Worm (Caenorhabditis elegans) whole organism, L2 larva: ENCODE data around the gene C48B4.6.

Experiments
- C34F6.9 ChIP-seq: fragments of 150-350 bp; optimal IDR thresholded peaks from 2 replicates; lab custom pipeline; 2014; ENCODE audit warnings: missing biosample characterization, missing genetic modification characterization
- F13H6.1 ChIP-seq: sonication (generic microtip); optimal IDR thresholded peaks from 2 replicates; lab custom pipeline; 2016; ENCODE audit warnings: missing genetic modification characterization, missing compliant biosample characterization
- R02D3.7 ChIP-seq: fragments of 150-350 bp; optimal IDR thresholded peaks from 2 replicates; lab custom pipeline; 2014; ENCODE audit warnings: missing biosample characterization, missing genetic modification characterization
- Y55F3AM.14 ChIP-seq: fragments of 200-800 bp; sonication (Bioruptor generic); optimal IDR thresholded peaks from 2 replicates; lab custom pipeline; 2018; ENCODE audit warnings: mild to moderate bottlenecking, missing genetic modification characterization, missing compliant biosample characterization
- ZK546.5 ChIP-seq: sonication (generic microtip); optimal IDR thresholded peaks from 2 replicates; lab custom pipeline; 2017; ENCODE audit warnings: missing biosample characterization, missing genetic modification characterization
- alr-1 ChIP-seq: fragments of 150-350 bp; optimal IDR thresholded peaks from 2 replicates; lab custom pipeline; 2014; ENCODE audit warnings: missing biosample characterization, missing genetic modification characterization
- aly-2 ChIP-seq: fragments of 150-350 bp; optimal IDR thresholded peaks from 2 replicates; lab custom pipeline; 2014; ENCODE audit warnings: missing biosample characterization, missing genetic modification characterization
- ama-1 ChIP-seq: fragments of 150-350 bp; optimal IDR thresholded peaks from 2 replicates; lab custom pipeline; 2018; ENCODE audit warnings: inconsistent platforms
- blmp-1 ChIP-seq: sonication (generic microtip); optimal IDR thresholded peaks from 2 replicates; lab custom pipeline; 2017; ENCODE audit warnings: missing genetic modification characterization, mild to moderate bottlenecking, missing compliant biosample characterization, antibody characterized with exemption, moderate library complexity; ENCODE audit not compliant: insufficient read depth
- ceh-16 ChIP-seq: fragments of 150-350 bp; optimal IDR thresholded peaks from 2 replicates; lab custom pipeline; 2014; ENCODE audit warnings: missing biosample characterization, missing genetic modification characterization
- ceh-82 ChIP-seq: fragments of 150-350 bp; optimal IDR thresholded peaks from 2 replicates; lab custom pipeline; 2014; ENCODE audit warnings: missing biosample characterization, missing genetic modification characterization
- crh-2 ChIP-seq: sonication (generic microtip); optimal IDR thresholded peaks from 2 replicates; lab custom pipeline; 2017; ENCODE audit warnings: missing biosample characterization, missing genetic modification characterization
- egl-27 ChIP-seq: sonication (generic microtip); optimal IDR thresholded peaks from 3 replicates; lab custom pipeline; 2017; ENCODE audit warnings: missing biosample characterization, missing genetic modification reagents, missing genetic modification characterization
- elt-1 ChIP-seq: fragments of 150-350 bp; optimal IDR thresholded peaks from 2 replicates; lab custom pipeline; 2014; ENCODE audit warnings: missing biosample characterization, missing genetic modification characterization
- elt-3 ChIP-seq: sonication (generic microtip); optimal IDR thresholded peaks from 2 replicates; lab custom pipeline; 2017; ENCODE audit warnings: missing biosample characterization, missing genetic modification characterization
- fos-1 ChIP-seq: fragments of 150-350 bp; optimal IDR thresholded peaks from 2 replicates; lab custom pipeline; 2014; ENCODE audit warnings: missing biosample characterization, missing genetic modification characterization
- gmeb-1 ChIP-seq: fragments of 150-350 bp; optimal IDR thresholded peaks from 2 replicates; lab custom pipeline; 2014; ENCODE audit warnings: missing biosample characterization, missing genetic modification characterization
- lin-11 ChIP-seq: fragments of 150-350 bp; sonication (generic microtip); optimal IDR thresholded peaks from 2 replicates; lab custom pipeline; 2014; ENCODE audit warnings: missing biosample characterization, missing genetic modification characterization, inconsistent platforms, mixed read lengths
- lin-13 ChIP-seq: fragments of 150-350 bp; optimal IDR thresholded peaks from 2 replicates; lab custom pipeline; 2014; ENCODE audit warnings: missing biosample characterization, missing genetic modification reagents, missing genetic modification characterization
- lin-39 ChIP-seq: fragments of 150-350 bp; optimal IDR thresholded peaks from 2 replicates; lab custom pipeline; 2014; ENCODE audit warnings: missing biosample characterization, missing genetic modification reagents, missing genetic modification characterization
- lsy-2 ChIP-seq, 2 experiments: fragments of 150-350 bp in 1 of 2; sonication (generic microtip) in 1 of 2; optimal IDR thresholded peaks; 2 replicates each; lab custom pipeline; 2014 to 2017; ENCODE audit warnings: missing biosample characterization in 2 of 2, missing genetic modification characterization in 2 of 2
- mbf-1 ChIP-seq: sonication (generic microtip); optimal IDR thresholded peaks from 2 replicates; lab custom pipeline; 2017; ENCODE audit warnings: missing biosample characterization, missing genetic modification characterization
- mdl-1 ChIP-seq, 2 experiments: fragments of 150-350 bp in 1 of 2; sonication (generic microtip) in 1 of 2; optimal IDR thresholded peaks; 2 replicates each; lab custom pipeline; 2017; ENCODE audit warnings: missing biosample characterization in 2 of 2, missing genetic modification characterization in 2 of 2
- nhr-10 ChIP-seq: sonication (generic microtip); optimal IDR thresholded peaks from 2 replicates; lab custom pipeline; 2017; ENCODE audit warnings: missing biosample characterization, missing genetic modification characterization
- nhr-11 ChIP-seq: fragments of 150-350 bp; optimal IDR thresholded peaks from 2 replicates; lab custom pipeline; 2014; ENCODE audit warnings: missing biosample characterization, missing genetic modification characterization
- nhr-21 ChIP-seq: fragments of 150-350 bp; optimal IDR thresholded peaks from 2 replicates; lab custom pipeline; 2014; ENCODE audit warnings: missing biosample characterization, missing genetic modification characterization
- nhr-23 ChIP-seq: fragments of 150-350 bp; optimal IDR thresholded peaks from 2 replicates; lab custom pipeline; 2014; ENCODE audit warnings: missing biosample characterization, missing genetic modification reagents, missing genetic modification characterization
- nhr-25 ChIP-seq: fragments of 150-350 bp; sonication (generic microtip); optimal IDR thresholded peaks from 3 replicates; lab custom pipeline; 2014; ENCODE audit warnings: missing biosample characterization, missing genetic modification characterization
- nhr-77 ChIP-seq: fragments of 150-350 bp; optimal IDR thresholded peaks from 2 replicates; lab custom pipeline; 2014; ENCODE audit warnings: missing biosample characterization, missing genetic modification characterization
- peb-1 ChIP-seq: fragments of 150-350 bp; optimal IDR thresholded peaks from 2 replicates; lab custom pipeline; 2014; ENCODE audit warnings: missing biosample characterization, missing genetic modification characterization
- sem-4 ChIP-seq: fragments of 150-350 bp; optimal IDR thresholded peaks from 2 replicates; lab custom pipeline; 2014; ENCODE audit warnings: missing biosample characterization, missing genetic modification reagents, missing genetic modification characterization
- skn-1 ChIP-seq: sonication (generic microtip); optimal IDR thresholded peaks from 2 replicates; lab custom pipeline; 2017; ENCODE audit warnings: missing biosample characterization, missing genetic modification characterization
- sma-3 ChIP-seq: sonication (generic microtip); optimal IDR thresholded peaks from 2 replicates; lab custom pipeline; 2016; ENCODE audit warnings: missing genetic modification reagents, missing genetic modification characterization, missing compliant biosample characterization
- sma-9 ChIP-seq, 2 experiments: fragments of 150-350 bp in 1 of 2; sonication (generic microtip) in 1 of 2; optimal IDR thresholded peaks; 2 replicates each; lab custom pipeline; 2014 to 2016; ENCODE audit warnings: missing genetic modification characterization in 2 of 2, mild to moderate bottlenecking in 1 of 2, missing biosample characterization in 1 of 2, missing compliant biosample characterization in 1 of 2, missing genetic modification reagents in 1 of 2, moderate library complexity in 1 of 2
- snpc-4 ChIP-seq: fragments of 150-350 bp; optimal IDR thresholded peaks from 2 replicates; lab custom pipeline; 2014; ENCODE audit warnings: missing biosample characterization, missing genetic modification characterization
- unc-55 ChIP-seq: fragments of 150-350 bp; sonication (generic microtip); optimal IDR thresholded peaks from 3 replicates; lab custom pipeline; 2014; ENCODE audit warnings: missing biosample characterization, missing genetic modification reagents, missing genetic modification characterization
- unc-62 ChIP-seq: fragments of 150-350 bp; optimal IDR thresholded peaks from 2 replicates; lab custom pipeline; 2014; ENCODE audit warnings: missing biosample characterization, missing genetic modification reagents, missing genetic modification characterization
- zag-1 ChIP-seq: fragments of 150-350 bp; optimal IDR thresholded peaks from 2 replicates; lab custom pipeline; 2014; ENCODE audit warnings: missing biosample characterization, missing genetic modification characterization
- ztf-11 ChIP-seq: sonication (generic microtip); optimal IDR thresholded peaks from 2 replicates; lab custom pipeline; 2017; ENCODE audit warnings: missing biosample characterization, missing genetic modification characterization

The C48B4.6 gene

DNA sequence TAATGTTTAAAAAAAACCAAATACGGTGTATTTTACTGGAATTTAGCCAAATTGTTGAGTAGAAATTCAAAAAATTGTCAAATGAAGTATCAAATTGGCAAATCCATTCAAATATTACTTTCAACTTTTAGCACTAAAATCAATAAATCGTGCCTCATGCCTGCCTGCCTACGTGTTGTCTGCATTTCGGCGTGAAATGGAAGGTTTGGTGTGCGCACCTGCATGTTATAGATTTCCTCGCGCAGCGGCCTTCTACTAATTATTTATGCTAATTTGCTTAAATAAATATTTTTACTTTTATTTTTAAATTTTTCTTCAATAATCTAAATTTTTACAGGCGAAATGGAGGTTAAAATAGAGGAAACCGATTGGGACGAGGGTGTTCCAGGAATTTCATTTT is 29.5 kb downstream of the C48B4.6 start, which contains the start of gene ZK1098.2:
TSS of gene ZK1098.2 (plus strand) at position 336 of the 400 bp plus-strand sequence.
- TF ChIP-seq lsy-2 (tag; optimal IDR thresholded peaks at IDR 0.05; lab: Kevin White, UChicago) (peak in 1 of 2 experiments; percentile 56), C34F6.9 (tag; lab: Kevin White, UChicago) (peak; percentile 48), crh-2 (tag; lab: Kevin White, UChicago) (peak; percentile 60), elt-3 (tag; lab: Kevin White, UChicago) (no peak), sma-9 (GFP tag; optimal IDR thresholded peaks at IDR 0.05; lab: Kevin White, UChicago) (no peak), sma-9 (tag; optimal IDR thresholded peaks at IDR 0.05; lab: Kevin White, UChicago) (no peak), nhr-23 (tag; lab: Kevin White, UChicago) (no peak), unc-55 (GFP tag; lab: Kevin White, UChicago) (peak; percentile 31)

DNA sequence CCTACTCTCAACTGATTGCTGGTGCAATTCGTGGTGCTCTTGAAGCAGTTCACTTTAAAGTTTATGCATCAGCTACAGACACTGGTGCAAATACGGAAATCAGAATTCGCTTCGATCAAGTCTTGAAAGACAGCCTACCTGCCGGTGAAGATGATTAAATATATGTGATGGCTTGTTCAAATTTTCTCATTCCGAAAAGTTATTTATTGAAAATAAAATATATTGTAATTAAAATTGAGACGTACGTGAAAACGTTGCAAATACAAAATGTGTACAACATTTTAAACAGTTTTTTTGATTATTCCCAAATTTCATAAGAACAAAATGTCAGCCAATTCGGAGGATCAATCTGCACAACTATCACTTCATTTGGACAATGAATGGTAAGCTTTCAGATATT is 31.5 kb downstream of the C48B4.6 start, which contains the start of gene ZK1098.6:
TSS of gene ZK1098.6 (plus strand) at position 301 of the 400 bp plus-strand sequence.
- TF ChIP-seq unc-55 (GFP tag; lab: Kevin White, UChicago) = no peak
- TF ChIP-seq ama-1 = no peak
- no peak for TF ChIP-seq egl-27 (tag; lab: Kevin White, UChicago)
- no peak for TF ChIP-seq ZK546.5
- no peak for TF ChIP-seq R02D3.7 (tag; lab: Kevin White, UChicago)
- no peak for TF ChIP-seq fos-1
- TF ChIP-seq crh-2 (tag; lab: Kevin White, UChicago) = no peak
- no peak for TF ChIP-seq nhr-77 (tag; lab: Kevin White, UChicago)
- no peak for TF ChIP-seq elt-3 (tag; lab: Kevin White, UChicago)
- no peak for TF ChIP-seq mbf-1
- no peak for TF ChIP-seq gmeb-1 (tag; lab: Kevin White, UChicago)
- no peak for TF ChIP-seq skn-1

DNA sequence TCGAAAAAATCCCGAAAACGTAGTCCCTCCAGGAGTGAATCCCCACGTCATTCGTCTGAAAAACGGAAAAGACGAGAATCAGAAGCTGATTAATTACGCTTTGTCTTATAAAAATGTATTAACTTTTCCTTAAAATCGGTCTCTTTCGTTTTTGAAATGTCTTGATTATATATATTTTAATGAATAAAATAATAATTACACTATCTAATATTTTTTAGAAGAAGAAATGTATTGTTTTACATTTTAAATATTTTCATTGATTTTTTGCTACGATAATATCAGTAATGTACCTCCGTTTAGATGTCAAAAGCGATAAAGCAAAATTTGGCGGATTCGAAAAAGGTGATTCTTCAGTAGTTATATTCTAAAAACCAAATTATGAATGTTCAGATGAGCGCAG is 33.1 kb downstream of the C48B4.6 start, which contains the start of gene trpp-3:
TSS of gene trpp-3 (plus strand) at position 301 of the 400 bp plus-strand sequence.
- TF ChIP-seq peb-1 (tag; lab: Kevin White, UChicago) (no peak), lin-13 (no peak), nhr-11 (tag; lab: Kevin White, UChicago) (no peak), lin-11 (tag; lab: Kevin White, UChicago) (no peak), snpc-4 (no peak), R02D3.7 (tag; lab: Kevin White, UChicago) (no peak), Y55F3AM.14 (GFP tag; lab: Kevin White, UChicago) (no peak), ztf-11 (tag; lab: Kevin White, UChicago) (no peak), sma-9 (GFP tag; optimal IDR thresholded peaks at IDR 0.05; lab: Kevin White, UChicago) (no peak), sma-9 (tag; optimal IDR thresholded peaks at IDR 0.05; lab: Kevin White, UChicago) (no peak), unc-62 (GFP tag; lab: Kevin White, UChicago) (no peak), elt-1 (tag; lab: Kevin White, UChicago) (no peak), fos-1 (no peak), alr-1 (tag; lab: Kevin White, UChicago) (no peak), sma-3 (GFP tag; lab: Kevin White, UChicago) (no peak), blmp-1 (no peak), nhr-23 (tag; lab: Kevin White, UChicago) (no peak), sem-4 (no peak), nhr-21 (tag; lab: Kevin White, UChicago) (no peak)

ce11 chrIII:9523581-9523980 is 34.8 kb downstream of the C48B4.6 start, which contains the start of gene mrps-23:
Gene mrps-23 (minus strand): TSS chrIII:9523672.
- TF ChIP-seq crh-2 (tag; lab: Kevin White, UChicago) (no peak), unc-55 (GFP tag; lab: Kevin White, UChicago) (peak; percentile 24), nhr-25 (tag; lab: Kevin White, UChicago) (peak; percentile 14), mdl-1 (tag; optimal IDR thresholded peaks at IDR 0.05; lab: Kevin White, UChicago) (no peak), lsy-2 (tag; optimal IDR thresholded peaks at IDR 0.05; lab: Kevin White, UChicago) (peak in 1 of 2 experiments; percentile 31)
- TF ChIP-seq, all 48 proteins: peak for 3

ce11 chrIII:9521410-9522090 is 36.8 kb downstream of the C48B4.6 start, which contains the start of the genes clu-1 and prp-40:
Gene clu-1 (minus strand): TSS chrIII:9521460.
Gene prp-40 (plus strand): TSS chrIII:9522075.
- TF ChIP-seq ceh-16 (tag; lab: Kevin White, UChicago) (peak; percentile 60), nhr-25 (tag; lab: Kevin White, UChicago) (peak; percentile 90), egl-27 (tag; lab: Kevin White, UChicago) (no peak), zag-1 (tag; lab: Kevin White, UChicago) (peak; percentile 81), sem-4 (peak; percentile 67), nhr-10 (tag; lab: Kevin White, UChicago) (peak; percentile 73), sma-9 (GFP tag; optimal IDR thresholded peaks at IDR 0.05; lab: Kevin White, UChicago) (peak; percentile 84), sma-9 (tag; optimal IDR thresholded peaks at IDR 0.05; lab: Kevin White, UChicago) (no peak), C34F6.9 (tag; lab: Kevin White, UChicago) (peak; percentile 98), Y55F3AM.14 (GFP tag; lab: Kevin White, UChicago) (no peak), crh-2 (tag; lab: Kevin White, UChicago) (peak; percentile 86), aly-2 (tag; lab: Kevin White, UChicago) (no peak), nhr-21 (tag; lab: Kevin White, UChicago) (peak; percentile 84), elt-3 (tag; lab: Kevin White, UChicago) (no peak), snpc-4 (peak; percentile 48), F13H6.1 (tag; lab: Kevin White, UChicago) (peak; percentile 91), ceh-82 (peak; percentile 12), peb-1 (tag; lab: Kevin White, UChicago) (no peak), R02D3.7 (tag; lab: Kevin White, UChicago) (peak; percentile 15), ama-1 (peak; percentile 42), unc-62 (GFP tag; lab: Kevin White, UChicago) (no peak), mbf-1 (no peak), lin-39 (tag; lab: Kevin White, UChicago) (no peak), blmp-1 (peak; percentile 36), lsy-2 (tag; optimal IDR thresholded peaks at IDR 0.05; lab: Kevin White, UChicago) (peak; percentile 86 to 95), gmeb-1 (tag; lab: Kevin White, UChicago) (peak; percentile 89)
